Worm (Caenorhabditis elegans): ENCODE results near the gene C06E7.4.

Gene C06E7.4

DNA sequence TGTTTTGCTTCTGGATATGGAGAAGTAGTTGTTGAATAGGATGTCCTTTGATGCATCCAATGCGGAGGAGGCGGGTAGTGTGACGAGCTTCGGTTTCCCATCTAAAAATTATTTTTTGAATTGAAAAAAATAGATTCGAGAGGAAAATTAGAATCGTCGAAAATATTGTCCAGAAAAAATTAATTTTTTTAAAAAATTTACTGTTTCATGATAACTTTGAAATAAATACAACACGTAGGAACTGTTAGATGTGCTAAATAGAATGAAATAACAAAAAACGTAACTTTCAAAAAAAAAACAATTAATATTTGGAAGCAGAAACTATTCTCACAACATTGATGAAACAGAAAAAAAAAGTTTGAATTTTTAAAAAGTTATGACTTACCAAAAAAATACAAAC lies at the start of gene C06E7.4:
Gene C06E7.4, minus strand, starts transcription at position 101 of the 400 bp plus-strand sequence.
- no peak for TF ChIP-seq tbx-11 (GFP tag; IDR thresholded peaks at IDR 0.05)
- no peak for TF ChIP-seq aly-1 (tag; optimal IDR thresholded peaks at IDR 0.05)
- TF ChIP-seq F13C5.2 (tag; optimal IDR thresholded peaks at IDR 0.05): no peak
- no peak for TF ChIP-seq pes-1 (GFP tag; IDR thresholded peaks at IDR 0.05)

DNA sequence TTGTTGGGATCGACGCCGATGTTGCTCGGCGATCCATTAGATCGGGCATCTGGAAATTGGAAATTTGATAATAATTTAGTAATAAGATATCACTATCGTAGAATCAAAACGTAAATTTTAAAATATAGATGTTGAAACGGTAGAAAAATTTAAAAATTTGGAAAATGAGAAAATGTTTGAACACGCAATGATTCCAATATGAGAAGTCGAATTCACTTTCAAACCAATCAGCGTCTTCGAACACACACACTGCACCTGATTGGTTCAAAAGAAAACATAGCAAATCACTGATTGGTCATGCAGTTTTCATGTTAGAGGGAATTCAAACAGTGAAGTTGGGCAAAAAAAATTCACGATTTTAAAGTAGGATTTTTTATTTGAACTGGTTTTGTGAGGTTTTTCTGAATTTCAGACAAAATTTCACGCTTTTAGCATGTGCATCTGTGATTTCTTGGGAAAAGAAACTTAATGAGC lies 43.6 kb upstream of the C06E7.4 start, which contains the start of gene H04M03.12:
Gene H04M03.12, minus strand, starts transcription at position 51 of the 474 bp plus-strand sequence.
- TF ChIP-seq ceh-13 (GFP tag; optimal IDR thresholded peaks at IDR 0.05) (no peak), hmg-4 (GFP tag; optimal IDR thresholded peaks at IDR 0.05) (no peak), scrt-1 (GFP tag; IDR thresholded peaks at IDR 0.05) (no peak), ceh-36 (tag; optimal IDR thresholded peaks at IDR 0.05) (no peak), tra-4 (tag; optimal IDR thresholded peaks at IDR 0.05) (no peak), tbx-37 (GFP tag; conservative IDR thresholded peaks at IDR 0.05) (no peak), flt-1 (GFP tag; IDR thresholded peaks at IDR 0.05) (no peak), sea-1 (GFP tag; conservative IDR thresholded peaks at IDR 0.05) (no peak), ama-1 (optimal IDR thresholded peaks at IDR 0.05) (no peak), hmbx-1 (tag; optimal IDR thresholded peaks at IDR 0.05) (no peak), F13C5.2 (tag; optimal IDR thresholded peaks at IDR 0.05) (no peak), hnd-1 (tag; optimal IDR thresholded peaks at IDR 0.05) (no peak), B0310.2 (tag; optimal IDR thresholded peaks at IDR 0.05) (no peak), aly-1 (tag; optimal IDR thresholded peaks at IDR 0.05) (no peak), ets-7 (tag; optimal IDR thresholded peaks at IDR 0.05) (no peak), tbx-11 (GFP tag; IDR thresholded peaks at IDR 0.05) (no peak)

DNA sequence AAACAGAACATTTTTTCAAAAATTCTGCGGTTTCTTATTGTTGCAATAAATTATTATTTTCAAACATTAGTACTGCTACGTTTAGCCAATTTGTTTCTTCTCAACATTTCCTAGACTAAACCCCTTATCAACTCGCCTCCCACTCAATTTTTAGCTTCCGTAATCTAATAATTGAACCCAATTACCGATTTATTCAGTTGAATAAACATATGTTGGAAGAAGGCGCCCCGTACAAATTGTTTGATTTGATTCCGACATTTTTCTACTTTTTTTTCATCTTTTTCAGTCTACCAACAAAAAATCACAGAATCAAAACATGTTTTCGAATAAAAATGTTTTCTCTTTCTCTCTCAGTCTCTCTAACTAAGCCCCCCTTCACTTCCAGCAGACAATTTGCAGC lies 43.0 kb upstream of the C06E7.4 start:
- no peak for TF ChIP-seq aly-1 (tag; optimal IDR thresholded peaks at IDR 0.05)
- no peak for TF ChIP-seq ceh-36 (tag; optimal IDR thresholded peaks at IDR 0.05)
- no peak for TF ChIP-seq sea-1 (GFP tag; conservative IDR thresholded peaks at IDR 0.05)
- TF ChIP-seq hmbx-1 (tag; optimal IDR thresholded peaks at IDR 0.05): no peak
- no peak for TF ChIP-seq ets-7 (tag; optimal IDR thresholded peaks at IDR 0.05)
- TF ChIP-seq scrt-1 (GFP tag; IDR thresholded peaks at IDR 0.05): no peak
- TF ChIP-seq tra-4 (tag; optimal IDR thresholded peaks at IDR 0.05): no peak
- no peak for TF ChIP-seq B0310.2 (tag; optimal IDR thresholded peaks at IDR 0.05)

DNA sequence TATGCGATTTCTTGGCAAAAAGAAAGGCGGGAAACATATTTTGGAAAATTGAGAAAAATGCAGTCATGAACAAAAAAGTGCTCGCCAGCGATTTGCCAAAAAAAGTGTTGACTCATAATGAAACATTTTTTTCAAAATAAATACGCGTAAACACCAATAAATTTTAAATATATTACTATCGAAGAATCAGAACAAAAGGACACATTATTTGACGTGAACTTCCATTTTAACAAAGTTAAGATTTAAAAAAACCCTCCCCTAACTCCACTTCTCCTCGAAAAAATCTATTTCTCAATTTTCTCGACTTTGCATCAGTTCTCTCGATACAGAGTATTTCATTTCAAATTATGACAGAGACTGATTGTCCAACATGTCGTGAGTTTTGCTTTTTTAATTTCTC lies 36.6 kb upstream of the C06E7.4 start, which contains the start of gene pck-3:
Gene pck-3, plus strand, starts transcription at position 301 of the 400 bp plus-strand sequence.
- TF ChIP-seq B0310.2 (tag; optimal IDR thresholded peaks at IDR 0.05): no peak
- TF ChIP-seq F13C5.2 (tag; optimal IDR thresholded peaks at IDR 0.05): no peak
- no peak for TF ChIP-seq hmg-4 (GFP tag; optimal IDR thresholded peaks at IDR 0.05)
- TF ChIP-seq tbx-11 (GFP tag; IDR thresholded peaks at IDR 0.05): no peak
- no peak for TF ChIP-seq scrt-1 (GFP tag; IDR thresholded peaks at IDR 0.05)
- no peak for TF ChIP-seq hmbx-1 (tag; optimal IDR thresholded peaks at IDR 0.05)
- TF ChIP-seq ceh-13 (GFP tag; optimal IDR thresholded peaks at IDR 0.05): no peak
- no peak for TF ChIP-seq flt-1 (GFP tag; IDR thresholded peaks at IDR 0.05)
- no peak for TF ChIP-seq tbx-37 (GFP tag; conservative IDR thresholded peaks at IDR 0.05)

DNA sequence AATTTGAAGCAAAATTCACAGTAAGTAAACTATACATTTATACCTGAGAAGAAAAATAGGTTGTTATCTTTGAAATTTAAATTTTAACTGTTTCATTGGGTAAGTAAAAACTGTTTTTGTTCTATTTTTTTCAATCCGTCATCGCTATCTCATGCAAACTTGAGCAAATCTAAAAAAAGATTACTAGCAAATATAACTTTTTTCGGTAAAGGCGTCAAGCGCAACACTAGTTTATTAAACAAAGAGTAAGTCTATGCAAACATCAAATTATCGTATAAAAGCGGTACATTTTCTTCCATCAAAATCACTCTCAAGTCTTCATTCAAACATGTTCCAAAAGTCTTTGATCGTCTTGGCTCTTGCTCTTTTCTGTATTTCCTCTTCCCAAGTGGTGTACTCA lies 35.4 kb upstream of the C06E7.4 start, which contains the start of gene nspb-6:
Gene nspb-6, plus strand, starts transcription at position 301 of the 400 bp plus-strand sequence.
- no peak for TF ChIP-seq pes-1 (GFP tag; IDR thresholded peaks at IDR 0.05)
- no peak for TF ChIP-seq sea-1 (GFP tag; conservative IDR thresholded peaks at IDR 0.05)
- no peak for TF ChIP-seq ceh-36 (tag; optimal IDR thresholded peaks at IDR 0.05)
- TF ChIP-seq hmbx-1 (tag; optimal IDR thresholded peaks at IDR 0.05): no peak
- TF ChIP-seq B0310.2 (tag; optimal IDR thresholded peaks at IDR 0.05): no peak
- TF ChIP-seq flt-1 (GFP tag; IDR thresholded peaks at IDR 0.05): no peak
- TF ChIP-seq ets-7 (tag; optimal IDR thresholded peaks at IDR 0.05): no peak
- TF ChIP-seq aly-1 (tag; optimal IDR thresholded peaks at IDR 0.05): no peak
- TF ChIP-seq ceh-13 (GFP tag; optimal IDR thresholded peaks at IDR 0.05): no peak
- no peak for TF ChIP-seq ama-1 (optimal IDR thresholded peaks at IDR 0.05)
- no peak for TF ChIP-seq tra-4 (tag; optimal IDR thresholded peaks at IDR 0.05)
- no peak for TF ChIP-seq tbx-37 (GFP tag; conservative IDR thresholded peaks at IDR 0.05)
- TF ChIP-seq F13C5.2 (tag; optimal IDR thresholded peaks at IDR 0.05): no peak
- no peak for TF ChIP-seq scrt-1 (GFP tag; IDR thresholded peaks at IDR 0.05)
- no peak for TF ChIP-seq hmg-4 (GFP tag; optimal IDR thresholded peaks at IDR 0.05)
- TF ChIP-seq hnd-1 (tag; optimal IDR thresholded peaks at IDR 0.05): no peak

DNA sequence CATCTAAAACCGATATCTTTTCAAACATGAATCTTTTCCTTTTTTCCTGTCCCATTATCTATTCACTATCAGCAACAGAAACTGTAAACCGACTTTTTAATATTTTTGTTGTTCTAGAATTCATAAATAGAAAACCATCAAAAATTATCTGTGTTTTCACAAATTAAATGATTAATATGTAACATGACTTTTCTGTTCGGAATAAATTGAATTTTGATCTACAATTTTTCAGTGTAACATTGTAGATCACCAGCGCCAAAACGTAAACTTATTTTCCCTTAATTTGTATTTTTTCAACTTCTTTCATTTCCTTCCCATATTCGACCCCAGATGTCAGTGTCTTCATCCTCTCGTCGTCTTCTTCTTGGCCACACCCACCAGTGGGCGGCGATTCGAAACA lies 31.5 kb upstream of the C06E7.4 start, which contains the start of gene H04M03.3:
Gene H04M03.3, plus strand, starts transcription at position 301 of the 400 bp plus-strand sequence.
- TF ChIP-seq tbx-37 (GFP tag; conservative IDR thresholded peaks at IDR 0.05) (no peak), aly-1 (tag; optimal IDR thresholded peaks at IDR 0.05) (no peak), hmg-4 (GFP tag; optimal IDR thresholded peaks at IDR 0.05) (no peak), tra-4 (tag; optimal IDR thresholded peaks at IDR 0.05) (no peak), tbx-11 (GFP tag; IDR thresholded peaks at IDR 0.05) (no peak), ets-7 (tag; optimal IDR thresholded peaks at IDR 0.05) (no peak), ceh-36 (tag; optimal IDR thresholded peaks at IDR 0.05) (no peak), pes-1 (GFP tag; IDR thresholded peaks at IDR 0.05) (no peak), ceh-13 (GFP tag; optimal IDR thresholded peaks at IDR 0.05) (no peak), flt-1 (GFP tag; IDR thresholded peaks at IDR 0.05) (no peak)

DNA sequence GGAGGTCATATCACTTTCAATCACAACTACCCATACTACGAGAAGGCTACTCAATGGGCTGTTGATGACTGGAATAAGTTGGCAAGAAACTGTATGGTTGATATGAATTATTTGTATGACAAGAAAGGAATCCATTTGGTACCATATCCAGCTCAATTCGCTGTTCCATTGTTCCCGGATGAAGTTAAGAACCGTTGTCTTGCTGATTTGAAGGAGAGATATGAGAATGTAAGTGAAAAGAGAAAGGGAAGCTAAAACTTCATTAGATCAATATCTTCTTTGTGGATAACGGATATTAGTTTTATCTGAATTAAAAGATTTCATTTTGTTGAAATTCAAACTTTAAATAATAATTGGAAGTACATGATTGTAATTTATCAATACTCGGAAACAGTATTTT lies 26.8 kb upstream of the C06E7.4 start:
- TF ChIP-seq tbx-11 (GFP tag; IDR thresholded peaks at IDR 0.05) (no peak), pes-1 (GFP tag; IDR thresholded peaks at IDR 0.05) (no peak), scrt-1 (GFP tag; IDR thresholded peaks at IDR 0.05) (no peak), B0310.2 (tag; optimal IDR thresholded peaks at IDR 0.05) (no peak), aly-1 (tag; optimal IDR thresholded peaks at IDR 0.05) (no peak), flt-1 (GFP tag; IDR thresholded peaks at IDR 0.05) (no peak), hmg-4 (GFP tag; optimal IDR thresholded peaks at IDR 0.05) (no peak), ceh-13 (GFP tag; optimal IDR thresholded peaks at IDR 0.05) (no peak)

Measured in whole organism, early embryonic.